Worm (Caenorhabditis elegans) whole organism, early embryonic: ENCODE data around the gene F41E6.7.

Experiments
- ama-1 ChIP-seq: fragments of 150-350 bp; optimal IDR thresholded peaks from 2 replicates; lab custom pipeline; 2014
- pes-1 ChIP-seq: fragments of 200-800 bp; sonication (Bioruptor generic); IDR thresholded peaks from 2 replicates; pipeline ENCODE4 v1.3.6; 2022; ENCODE audit warnings: missing genetic modification reagents, missing genetic modification characterization, missing compliant biosample characterization
- tbx-37 ChIP-seq: fragments of 200-800 bp; sonication (Bioruptor generic); conservative IDR thresholded peaks from 2 replicates; pipeline ENCODE4 v1.3.6; 2022; ENCODE audit warnings: missing genetic modification reagents, missing genetic modification characterization, missing compliant biosample characterization

DNA sequence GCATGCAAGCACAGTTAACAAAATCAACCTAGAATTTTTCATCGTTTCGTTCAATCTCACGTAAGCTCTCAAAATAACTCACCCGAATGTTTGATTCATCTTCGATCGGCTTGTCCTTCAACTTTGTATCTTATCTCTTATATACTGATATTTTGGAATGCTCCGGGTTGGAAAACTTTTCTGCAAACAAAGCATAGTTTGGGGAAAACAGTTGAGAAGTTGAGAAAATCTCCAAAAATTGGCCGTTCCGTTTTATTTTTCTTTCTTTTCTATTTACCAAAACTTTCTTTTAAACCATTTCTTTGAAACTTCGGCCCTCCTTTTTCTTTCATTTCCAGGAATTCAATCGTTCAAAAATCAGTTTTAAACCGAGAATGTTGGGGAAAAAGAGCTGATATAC lies 3.5 kb upstream of the F41E6.7 start, which contains the start of gene F41E6.15:
- TF ChIP-seq tbx-37 (GFP tag; lab: Robert Waterston, UW) (no peak), pes-1 (GFP tag; lab: Robert Waterston, UW) (no peak), ama-1 (lab: Kevin White, UChicago) (no peak)
